Worm (Caenorhabditis elegans): Measurements from ENCODE around the gene slc-36.5.

DNA sequence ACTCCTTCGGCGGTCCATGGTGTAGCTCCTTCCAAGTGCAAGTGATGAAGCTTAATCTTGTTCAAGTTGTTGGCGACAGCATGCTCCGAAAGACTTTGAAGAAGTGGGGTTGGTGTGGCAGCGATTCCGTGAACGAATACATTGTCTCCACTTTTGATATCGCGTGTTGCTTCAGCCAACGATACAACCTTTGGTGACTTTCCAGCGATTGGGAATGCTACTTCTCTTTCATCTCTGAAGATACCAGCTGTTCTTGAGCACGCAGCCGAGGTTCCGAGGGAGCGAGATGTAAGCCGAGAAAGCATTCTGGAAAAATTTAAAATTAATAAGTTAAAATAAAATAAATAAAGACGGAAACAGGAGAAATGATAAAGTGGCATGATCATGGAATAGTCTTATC lies 13.2 kb upstream of the slc-36.5 start, which contains the start of gene acer-1:
- TF ChIP-seq ceh-43 (GFP tag; optimal IDR thresholded peaks at IDR 0.05): no peak
- TF ChIP-seq nhr-76 (tag; optimal IDR thresholded peaks at IDR 0.05): no peak
- TF ChIP-seq hlh-1 (tag; optimal IDR thresholded peaks at IDR 0.05): no peak
- TF ChIP-seq mep-1 (tag; optimal IDR thresholded peaks at IDR 0.05): no peak
- TF ChIP-seq elt-3 (tag; optimal IDR thresholded peaks at IDR 0.05): no peak
- TF ChIP-seq nhr-2 (tag; optimal IDR thresholded peaks at IDR 0.05): no peak
